Worm (Caenorhabditis elegans) whole organism, L2 larva: ENCODE data around the gene srd-51.

ENCODE experiments used
- C34F6.9 ChIP-seq: fragments of 150-350 bp; optimal IDR thresholded peaks from 2 replicates; lab custom pipeline; 2014; ENCODE audit warnings: missing biosample characterization, missing genetic modification characterization
- F13H6.1 ChIP-seq: sonication (generic microtip); optimal IDR thresholded peaks from 2 replicates; lab custom pipeline; 2016; ENCODE audit warnings: missing genetic modification characterization, missing compliant biosample characterization
- R02D3.7 ChIP-seq: fragments of 150-350 bp; optimal IDR thresholded peaks from 2 replicates; lab custom pipeline; 2014; ENCODE audit warnings: missing biosample characterization, missing genetic modification characterization
- Y55F3AM.14 ChIP-seq: fragments of 200-800 bp; sonication (Bioruptor generic); optimal IDR thresholded peaks from 2 replicates; lab custom pipeline; 2018; ENCODE audit warnings: mild to moderate bottlenecking, missing genetic modification characterization, missing compliant biosample characterization
- ZK546.5 ChIP-seq: sonication (generic microtip); optimal IDR thresholded peaks from 2 replicates; lab custom pipeline; 2017; ENCODE audit warnings: missing biosample characterization, missing genetic modification characterization
- alr-1 ChIP-seq: fragments of 150-350 bp; optimal IDR thresholded peaks from 2 replicates; lab custom pipeline; 2014; ENCODE audit warnings: missing biosample characterization, missing genetic modification characterization
- aly-2 ChIP-seq: fragments of 150-350 bp; optimal IDR thresholded peaks from 2 replicates; lab custom pipeline; 2014; ENCODE audit warnings: missing biosample characterization, missing genetic modification characterization
- ama-1 ChIP-seq: fragments of 150-350 bp; optimal IDR thresholded peaks from 2 replicates; lab custom pipeline; 2018; ENCODE audit warnings: inconsistent platforms
- blmp-1 ChIP-seq: sonication (generic microtip); optimal IDR thresholded peaks from 2 replicates; lab custom pipeline; 2017; ENCODE audit warnings: missing genetic modification characterization, mild to moderate bottlenecking, missing compliant biosample characterization, antibody characterized with exemption, moderate library complexity; ENCODE audit not compliant: insufficient read depth
- ceh-16 ChIP-seq: fragments of 150-350 bp; optimal IDR thresholded peaks from 2 replicates; lab custom pipeline; 2014; ENCODE audit warnings: missing biosample characterization, missing genetic modification characterization
- ceh-82 ChIP-seq: fragments of 150-350 bp; optimal IDR thresholded peaks from 2 replicates; lab custom pipeline; 2014; ENCODE audit warnings: missing biosample characterization, missing genetic modification characterization
- crh-2 ChIP-seq: sonication (generic microtip); optimal IDR thresholded peaks from 2 replicates; lab custom pipeline; 2017; ENCODE audit warnings: missing biosample characterization, missing genetic modification characterization
- dmd-4 ChIP-seq: sonication (generic microtip); optimal IDR thresholded peaks from 2 replicates; lab custom pipeline; 2017; ENCODE audit warnings: missing biosample characterization, missing genetic modification characterization
- egl-27 ChIP-seq: sonication (generic microtip); optimal IDR thresholded peaks from 3 replicates; lab custom pipeline; 2017; ENCODE audit warnings: missing biosample characterization, missing genetic modification reagents, missing genetic modification characterization
- elt-1 ChIP-seq: fragments of 150-350 bp; optimal IDR thresholded peaks from 2 replicates; lab custom pipeline; 2014; ENCODE audit warnings: missing biosample characterization, missing genetic modification characterization
- elt-3 ChIP-seq: sonication (generic microtip); optimal IDR thresholded peaks from 2 replicates; lab custom pipeline; 2017; ENCODE audit warnings: missing biosample characterization, missing genetic modification characterization
- fos-1 ChIP-seq: fragments of 150-350 bp; optimal IDR thresholded peaks from 2 replicates; lab custom pipeline; 2014; ENCODE audit warnings: missing biosample characterization, missing genetic modification characterization
- gmeb-1 ChIP-seq: fragments of 150-350 bp; optimal IDR thresholded peaks from 2 replicates; lab custom pipeline; 2014; ENCODE audit warnings: missing biosample characterization, missing genetic modification characterization
- lin-11 ChIP-seq: fragments of 150-350 bp; sonication (generic microtip); optimal IDR thresholded peaks from 2 replicates; lab custom pipeline; 2014; ENCODE audit warnings: missing biosample characterization, missing genetic modification characterization, inconsistent platforms, mixed read lengths
- lin-13 ChIP-seq: fragments of 150-350 bp; optimal IDR thresholded peaks from 2 replicates; lab custom pipeline; 2014; ENCODE audit warnings: missing biosample characterization, missing genetic modification reagents, missing genetic modification characterization
- lin-39 ChIP-seq: fragments of 150-350 bp; optimal IDR thresholded peaks from 2 replicates; lab custom pipeline; 2014; ENCODE audit warnings: missing biosample characterization, missing genetic modification reagents, missing genetic modification characterization
- lsy-2 ChIP-seq, 2 experiments: fragments of 150-350 bp in 1 of 2; sonication (generic microtip) in 1 of 2; optimal IDR thresholded peaks; 2 replicates each; lab custom pipeline; 2014 to 2017; ENCODE audit warnings: missing biosample characterization in 2 of 2, missing genetic modification characterization in 2 of 2
- mab-5 ChIP-seq: fragments of 150-350 bp; optimal IDR thresholded peaks from 2 replicates; lab custom pipeline; 2014; ENCODE audit warnings: missing biosample characterization, missing genetic modification characterization
- mbf-1 ChIP-seq: sonication (generic microtip); optimal IDR thresholded peaks from 2 replicates; lab custom pipeline; 2017; ENCODE audit warnings: missing biosample characterization, missing genetic modification characterization
- mdl-1 ChIP-seq, 2 experiments: fragments of 150-350 bp in 1 of 2; sonication (generic microtip) in 1 of 2; optimal IDR thresholded peaks; 2 replicates each; lab custom pipeline; 2017; ENCODE audit warnings: missing biosample characterization in 2 of 2, missing genetic modification characterization in 2 of 2
- nhr-10 ChIP-seq: sonication (generic microtip); optimal IDR thresholded peaks from 2 replicates; lab custom pipeline; 2017; ENCODE audit warnings: missing biosample characterization, missing genetic modification characterization
- nhr-11 ChIP-seq: fragments of 150-350 bp; optimal IDR thresholded peaks from 2 replicates; lab custom pipeline; 2014; ENCODE audit warnings: missing biosample characterization, missing genetic modification characterization
- nhr-12 ChIP-seq: fragments of 150-350 bp; optimal IDR thresholded peaks from 2 replicates; lab custom pipeline; 2014; ENCODE audit warnings: missing biosample characterization, missing genetic modification characterization
- nhr-129 ChIP-seq: fragments of 150-350 bp; optimal IDR thresholded peaks from 2 replicates; lab custom pipeline; 2014; ENCODE audit warnings: missing biosample characterization, missing genetic modification characterization
- nhr-21 ChIP-seq: fragments of 150-350 bp; optimal IDR thresholded peaks from 2 replicates; lab custom pipeline; 2014; ENCODE audit warnings: missing biosample characterization, missing genetic modification characterization
- nhr-23 ChIP-seq: fragments of 150-350 bp; optimal IDR thresholded peaks from 2 replicates; lab custom pipeline; 2014; ENCODE audit warnings: missing biosample characterization, missing genetic modification reagents, missing genetic modification characterization
- nhr-237 ChIP-seq: fragments of 150-350 bp; optimal IDR thresholded peaks from 2 replicates; lab custom pipeline; 2014; ENCODE audit warnings: missing biosample characterization, missing genetic modification characterization
- nhr-25 ChIP-seq: fragments of 150-350 bp; sonication (generic microtip); optimal IDR thresholded peaks from 3 replicates; lab custom pipeline; 2014; ENCODE audit warnings: missing biosample characterization, missing genetic modification characterization
- nhr-6 ChIP-seq: fragments of 150-350 bp; optimal IDR thresholded peaks from 2 replicates; lab custom pipeline; 2014; ENCODE audit warnings: missing biosample characterization, missing genetic modification characterization
- nhr-77 ChIP-seq: fragments of 150-350 bp; optimal IDR thresholded peaks from 2 replicates; lab custom pipeline; 2014; ENCODE audit warnings: missing biosample characterization, missing genetic modification characterization
- peb-1 ChIP-seq: fragments of 150-350 bp; optimal IDR thresholded peaks from 2 replicates; lab custom pipeline; 2014; ENCODE audit warnings: missing biosample characterization, missing genetic modification characterization
- sem-4 ChIP-seq: fragments of 150-350 bp; optimal IDR thresholded peaks from 2 replicates; lab custom pipeline; 2014; ENCODE audit warnings: missing biosample characterization, missing genetic modification reagents, missing genetic modification characterization
- skn-1 ChIP-seq: sonication (generic microtip); optimal IDR thresholded peaks from 2 replicates; lab custom pipeline; 2017; ENCODE audit warnings: missing biosample characterization, missing genetic modification characterization
- sma-3 ChIP-seq: sonication (generic microtip); optimal IDR thresholded peaks from 2 replicates; lab custom pipeline; 2016; ENCODE audit warnings: missing genetic modification reagents, missing genetic modification characterization, missing compliant biosample characterization
- sma-9 ChIP-seq, 2 experiments: fragments of 150-350 bp in 1 of 2; sonication (generic microtip) in 1 of 2; optimal IDR thresholded peaks; 2 replicates each; lab custom pipeline; 2014 to 2016; ENCODE audit warnings: missing genetic modification characterization in 2 of 2, mild to moderate bottlenecking in 1 of 2, missing biosample characterization in 1 of 2, missing compliant biosample characterization in 1 of 2, missing genetic modification reagents in 1 of 2, moderate library complexity in 1 of 2
- snpc-4 ChIP-seq: fragments of 150-350 bp; optimal IDR thresholded peaks from 2 replicates; lab custom pipeline; 2014; ENCODE audit warnings: missing biosample characterization, missing genetic modification characterization
- unc-39 ChIP-seq: fragments of 150-350 bp; optimal IDR thresholded peaks from 2 replicates; lab custom pipeline; 2014; ENCODE audit warnings: missing biosample characterization, missing genetic modification characterization
- unc-55 ChIP-seq: fragments of 150-350 bp; sonication (generic microtip); optimal IDR thresholded peaks from 3 replicates; lab custom pipeline; 2014; ENCODE audit warnings: missing biosample characterization, missing genetic modification reagents, missing genetic modification characterization
- unc-62 ChIP-seq: fragments of 150-350 bp; optimal IDR thresholded peaks from 2 replicates; lab custom pipeline; 2014; ENCODE audit warnings: missing biosample characterization, missing genetic modification reagents, missing genetic modification characterization
- zag-1 ChIP-seq: fragments of 150-350 bp; optimal IDR thresholded peaks from 2 replicates; lab custom pipeline; 2014; ENCODE audit warnings: missing biosample characterization, missing genetic modification characterization
- ztf-1 ChIP-seq: fragments of 200-800 bp; sonication (Bioruptor generic); conservative IDR thresholded peaks from 2 replicates; pipeline ENCODE4 v1.3.6; 2022; ENCODE audit warnings: missing genetic modification characterization, missing compliant biosample characterization
- ztf-11 ChIP-seq: sonication (generic microtip); optimal IDR thresholded peaks from 2 replicates; lab custom pipeline; 2017; ENCODE audit warnings: missing biosample characterization, missing genetic modification characterization
- ztf-4 ChIP-seq: fragments of 150-350 bp; optimal IDR thresholded peaks from 2 replicates; lab custom pipeline; 2014; ENCODE audit warnings: missing biosample characterization, missing genetic modification characterization

The srd-51 gene

DNA sequence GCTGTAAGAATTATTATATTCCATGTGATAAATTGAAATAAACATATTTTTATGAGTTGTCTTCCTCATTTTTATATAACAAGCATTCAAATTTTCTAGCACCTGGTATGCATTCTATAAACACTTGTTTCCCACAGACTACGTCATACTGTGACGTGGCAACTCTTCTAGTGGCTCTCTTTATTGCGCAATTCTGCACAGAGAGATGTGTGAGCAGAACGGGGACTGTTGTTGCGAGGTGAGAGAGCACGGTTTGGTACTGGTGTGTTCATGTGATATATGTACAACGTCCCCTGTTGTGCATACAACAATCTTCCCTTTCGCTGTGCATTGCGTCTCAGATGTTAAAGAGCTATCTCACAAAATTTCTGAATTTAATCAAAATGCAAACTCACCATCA is 40.4 kb upstream of the srd-51 start:
- no peak for TF ChIP-seq mdl-1 (tag; optimal IDR thresholded peaks at IDR 0.05; lab: Kevin White, UChicago)
- TF ChIP-seq nhr-11 (tag; lab: Kevin White, UChicago): no peak
- no peak for TF ChIP-seq elt-3 (tag; lab: Kevin White, UChicago)
- no peak for TF ChIP-seq lsy-2 (tag; optimal IDR thresholded peaks at IDR 0.05; lab: Kevin White, UChicago)
- no peak for TF ChIP-seq nhr-6
- TF ChIP-seq egl-27: no peak
- no peak for TF ChIP-seq F13H6.1
- TF ChIP-seq sem-4 (tag; lab: Kevin White, UChicago): no peak

DNA sequence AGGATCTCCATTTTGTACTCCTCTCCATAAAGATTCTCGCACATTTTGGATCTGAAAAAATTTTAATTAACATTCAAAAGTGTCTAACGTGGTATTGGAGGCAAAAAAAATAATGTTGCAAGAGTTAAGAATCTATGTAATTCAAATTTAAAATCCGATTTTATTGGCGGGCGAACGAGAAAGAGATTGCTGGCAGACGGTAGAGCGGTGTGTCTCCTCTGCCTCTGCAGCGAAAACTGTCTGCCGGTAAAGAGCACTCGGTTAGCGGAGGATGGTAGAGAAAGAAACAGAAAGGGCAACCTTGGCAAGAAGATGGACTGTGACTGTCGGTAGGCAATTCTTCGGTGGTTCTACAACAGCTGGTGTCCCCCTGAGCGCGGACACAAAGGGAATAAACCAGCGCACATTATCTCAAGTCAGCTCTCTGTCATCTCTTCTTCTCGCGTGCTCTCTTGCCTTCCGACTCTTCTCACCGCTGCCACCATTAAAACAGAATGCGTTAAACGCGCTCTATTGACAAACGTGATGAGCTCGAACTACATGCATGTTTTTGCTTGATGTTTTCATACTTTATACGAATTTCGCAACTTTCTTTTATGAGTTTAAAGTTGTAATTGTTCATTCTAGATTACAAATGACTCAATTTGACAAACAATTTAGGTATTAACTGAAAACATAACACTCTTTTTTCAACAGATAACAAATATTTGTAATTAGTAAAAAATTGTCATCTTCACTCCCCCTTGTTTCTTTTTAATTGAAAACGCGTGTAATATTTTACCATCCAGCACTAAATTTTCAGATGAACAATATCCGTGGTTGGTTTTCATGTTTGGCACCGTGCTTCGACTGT is 34.4 kb upstream of the srd-51 start, which contains the start of the genes cdk-4 and F18H3.1:
TSS of gene cdk-4 (minus strand) at position 51 of the 853 bp plus-strand sequence.
TSS of gene F18H3.1 (plus strand) at position 803 of the 853 bp plus-strand sequence.
- no peak for TF ChIP-seq nhr-237
- peak; percentile 81 for TF ChIP-seq C34F6.9 (tag; lab: Kevin White, UChicago)
- TF ChIP-seq ZK546.5 (tag; lab: Kevin White, UChicago): no peak
- TF ChIP-seq ztf-11: no peak
- no peak for TF ChIP-seq ceh-82 (tag; lab: Kevin White, UChicago)
- TF ChIP-seq unc-39 (tag; lab: Kevin White, UChicago): no peak
- peak; percentile 23 for TF ChIP-seq nhr-25 (tag; lab: Kevin White, UChicago)
- no peak for TF ChIP-seq aly-2 (tag; lab: Kevin White, UChicago)
- TF ChIP-seq mdl-1 (tag; optimal IDR thresholded peaks at IDR 0.05; lab: Kevin White, UChicago): no peak
- no peak for TF ChIP-seq Y55F3AM.14
- TF ChIP-seq ztf-1 (GFP tag; lab: Robert Waterston, UW): no peak
- no peak for TF ChIP-seq nhr-12
- peak; percentile 1 for TF ChIP-seq zag-1
- TF ChIP-seq elt-3 (tag; lab: Kevin White, UChicago): no peak
- no peak for TF ChIP-seq peb-1
- TF ChIP-seq unc-62 (GFP tag; lab: Kevin White, UChicago): no peak
- no peak for TF ChIP-seq nhr-77 (tag; lab: Kevin White, UChicago)
- TF ChIP-seq mab-5 (tag; lab: Kevin White, UChicago): no peak
- no peak for TF ChIP-seq dmd-4
- TF ChIP-seq nhr-10: no peak
- TF ChIP-seq nhr-6: no peak
- TF ChIP-seq egl-27: no peak
- no peak for TF ChIP-seq mbf-1 (tag; lab: Kevin White, UChicago)
- no peak for TF ChIP-seq sma-3 (GFP tag; lab: Kevin White, UChicago)
- peak; percentile 15 for TF ChIP-seq F13H6.1
- peak; percentile 29 for TF ChIP-seq ceh-16 (tag; lab: Kevin White, UChicago)
- peak in 1 of 2 experiments; percentile 52 for TF ChIP-seq lsy-2 (tag; optimal IDR thresholded peaks at IDR 0.05; lab: Kevin White, UChicago)
- no peak for TF ChIP-seq sma-9 (GFP tag; optimal IDR thresholded peaks at IDR 0.05; lab: Kevin White, UChicago)
- TF ChIP-seq sma-9 (tag; optimal IDR thresholded peaks at IDR 0.05; lab: Kevin White, UChicago): no peak
- peak; percentile 94 for TF ChIP-seq unc-55 (GFP tag; lab: Kevin White, UChicago)
- TF ChIP-seq lin-11 (tag; lab: Kevin White, UChicago): no peak
- no peak for TF ChIP-seq alr-1 (tag; lab: Kevin White, UChicago)
- no peak for TF ChIP-seq blmp-1 (tag; lab: Kevin White, UChicago)
- peak; percentile 77 for TF ChIP-seq nhr-129
- TF ChIP-seq nhr-21 (tag; lab: Kevin White, UChicago): no peak
- TF ChIP-seq R02D3.7 (tag; lab: Kevin White, UChicago): no peak
- peak; percentile 56 for TF ChIP-seq crh-2 (tag; lab: Kevin White, UChicago)
- TF ChIP-seq ama-1: no peak
- peak; percentile 12 for TF ChIP-seq lin-13
- no peak for TF ChIP-seq skn-1 (tag; lab: Kevin White, UChicago)
- TF ChIP-seq ztf-4 (tag; lab: Kevin White, UChicago): no peak
- TF ChIP-seq lin-39 (tag; lab: Kevin White, UChicago): no peak
- TF ChIP-seq nhr-11 (tag; lab: Kevin White, UChicago): no peak
- no peak for TF ChIP-seq gmeb-1 (tag; lab: Kevin White, UChicago)
- peak; percentile 52 for TF ChIP-seq sem-4 (tag; lab: Kevin White, UChicago)
- TF ChIP-seq snpc-4 (tag; lab: Kevin White, UChicago): no peak
- no peak for TF ChIP-seq elt-1 (tag; lab: Kevin White, UChicago)
- no peak for TF ChIP-seq nhr-23
- TF ChIP-seq fos-1 (tag; lab: Kevin White, UChicago): peak; percentile 20
